Fruit fly (Drosophila melanogaster): ENCODE data around the gene CG31730.
"Not testable (repeated sequence)": the region's sequence is repeated elsewhere in the genome, so short reads cannot be mapped to it uniquely, and the experiment has no call there.

The CG31730 gene

dm6 chr2L:13211764-13212265, 47.7 kb downstream of the CG31730 start, which contains the start of gene CG15482 (continued):
- not testable (repeated sequence) for TF ChIP-seq prd (optimal IDR thresholded peaks at IDR 0.05)
- TF ChIP-seq prd (GFP tag; IDR thresholded peaks at IDR 0.05) (peak; percentile 23; the same call in 1 of the 3 replicates), knrl (GFP tag; IDR thresholded peaks at IDR 0.05; ENCODE audit: partially characterized antibody) (peak; percentile 23; the same call in 1 of the 3 replicates), zfh1 (GFP tag; IDR thresholded peaks at IDR 0.05) (peak; percentile 33; the same call in 1 of the 3 replicates)

Measured in whole organism, embryonic.